Fruit fly (Drosophila melanogaster): ENCODE data around the gene Gbeta76C.

DNA sequence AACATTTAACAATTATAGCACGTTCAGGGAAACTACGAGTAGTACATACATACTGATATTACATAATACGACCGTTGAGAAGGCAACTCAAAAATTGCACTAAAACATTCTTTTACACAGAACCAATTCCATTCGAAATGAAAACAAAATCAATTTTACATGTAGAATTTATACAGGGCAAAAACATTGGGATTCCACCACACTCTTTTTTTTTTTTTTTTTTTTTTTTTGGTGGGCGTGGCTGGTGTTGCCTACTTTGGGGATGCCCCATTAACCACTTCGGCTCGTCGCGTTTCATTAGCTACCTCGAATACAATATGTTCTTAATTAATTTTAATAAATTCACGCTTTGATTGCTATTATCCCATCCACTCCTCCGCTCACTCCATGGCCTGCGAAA is 36.8 kb upstream of the Gbeta76C start:
- TF ChIP-seq CG8478 (optimal IDR thresholded peaks at IDR 0.05) = no peak
- peak in 1 of 2 experiments; percentile 52 for TF ChIP-seq CTCF (optimal IDR thresholded peaks at IDR 0.05)
